Worm (Caenorhabditis elegans) whole organism, L4 larva: ENCODE measurements around the gene cyp-33C6.

Experiments used
- D1046.2 ChIP-seq: fragments of 200-800 bp; sonication (Bioruptor generic); IDR thresholded peaks from 2 replicates; pipeline ENCODE4 v1.3.6; 2022; ENCODE audit warnings: missing genetic modification characterization, missing compliant biosample characterization
- F10B5.3 ChIP-seq: sonication (generic microtip); optimal IDR thresholded peaks from 2 replicates; lab custom pipeline; 2016; ENCODE audit warnings: mild to moderate bottlenecking, missing genetic modification characterization, missing compliant biosample characterization
- F26F4.8 ChIP-seq: fragments of 200-800 bp; sonication (Bioruptor generic); conservative IDR thresholded peaks from 2 replicates; pipeline ENCODE4 v1.3.6; 2022; ENCODE audit warnings: missing genetic modification characterization, missing compliant biosample characterization
- T26A8.4 ChIP-seq: fragments of 200-800 bp; sonication (Bioruptor generic); IDR thresholded peaks from 2 replicates; pipeline ENCODE4 v1.3.6; 2022; ENCODE audit warnings: missing genetic modification characterization, missing compliant biosample characterization
- Y105C5A.15 ChIP-seq: fragments of 200-800 bp; sonication (Bioruptor generic); IDR thresholded peaks from 2 replicates; pipeline ENCODE4 v1.3.6; 2022; ENCODE audit warnings: missing genetic modification characterization, missing compliant biosample characterization
- Y48G9A.11 ChIP-seq: fragments of 200-800 bp; sonication (Bioruptor generic); IDR thresholded peaks from 2 replicates; pipeline ENCODE4 v1.3.6; 2022; ENCODE audit warnings: missing genetic modification reagents, missing genetic modification characterization, missing compliant biosample characterization
- Y5F2A.4 ChIP-seq: fragments of 200-800 bp; sonication (Bioruptor generic); optimal IDR thresholded peaks from 2 replicates; lab custom pipeline; 2018; ENCODE audit warnings: mild to moderate bottlenecking, missing genetic modification characterization, missing compliant biosample characterization
- attf-4 ChIP-seq: sonication (generic microtip); optimal IDR thresholded peaks from 3 replicates; lab custom pipeline; 2017; ENCODE audit warnings: missing biosample characterization, missing genetic modification characterization
- ceh-28 ChIP-seq: fragments of 150-350 bp; optimal IDR thresholded peaks from 2 replicates; lab custom pipeline; 2014; ENCODE audit warnings: missing biosample characterization, missing genetic modification reagents, missing genetic modification characterization
- ceh-62 ChIP-seq: sonication (generic microtip); optimal IDR thresholded peaks from 2 replicates; lab custom pipeline; 2017; ENCODE audit warnings: missing biosample characterization, missing genetic modification characterization
- ces-1 ChIP-seq: fragments of 150-350 bp; sonication (generic microtip); optimal IDR thresholded peaks from 4 replicates; lab custom pipeline; 2014; ENCODE audit warnings: missing biosample characterization, missing genetic modification reagents, missing genetic modification characterization
- daf-16 ChIP-seq, 3 experiments: sonication (generic microtip); optimal IDR thresholded peaks; 2 replicates each; lab custom pipeline; 2016 to 2017; ENCODE audit warnings: missing genetic modification characterization in 3 of 3, missing genetic modification reagents in 3 of 3, mild to moderate bottlenecking in 2 of 3, missing compliant biosample characterization in 2 of 3, missing biosample characterization in 1 of 3, moderate library complexity in 1 of 3
- dmd-6 ChIP-seq: fragments of 200-800 bp; sonication (Bioruptor generic); IDR thresholded peaks from 2 replicates; pipeline ENCODE4 v1.3.6; 2022; ENCODE audit warnings: missing genetic modification reagents, missing genetic modification characterization, missing compliant biosample characterization
- dmd-9 ChIP-seq: fragments of 200-800 bp; sonication (Bioruptor generic); IDR thresholded peaks from 2 replicates; pipeline ENCODE4 v1.3.6; 2022; ENCODE audit warnings: missing genetic modification reagents, missing genetic modification characterization, missing compliant biosample characterization
- dve-1 ChIP-seq: sonication (generic microtip); optimal IDR thresholded peaks from 2 replicates; lab custom pipeline; 2017; ENCODE audit warnings: antibody characterized with exemption, mild to moderate bottlenecking, missing genetic modification characterization, missing compliant biosample characterization; ENCODE audit not compliant: insufficient read depth
- egl-27 ChIP-seq: sonication (generic microtip); optimal IDR thresholded peaks from 3 replicates; lab custom pipeline; 2017; ENCODE audit warnings: missing biosample characterization, missing genetic modification reagents, missing genetic modification characterization
- egl-43 ChIP-seq: fragments of 200-800 bp; sonication (Bioruptor generic); IDR thresholded peaks from 2 replicates; pipeline ENCODE4 v1.3.6; 2022; ENCODE audit warnings: missing genetic modification reagents, missing genetic modification characterization, missing compliant biosample characterization
- hlh-11 ChIP-seq: fragments of 200-800 bp; sonication (Bioruptor generic); optimal IDR thresholded peaks from 2 replicates; lab custom pipeline; 2018; ENCODE audit warnings: mild to moderate bottlenecking, missing genetic modification characterization, missing compliant biosample characterization
- hlh-30 ChIP-seq: sonication (generic microtip); optimal IDR thresholded peaks from 2 replicates; lab custom pipeline; 2017; ENCODE audit warnings: antibody characterized with exemption, mild to moderate bottlenecking, missing genetic modification characterization, missing compliant biosample characterization; ENCODE audit not compliant: insufficient read depth
- jun-1 ChIP-seq: fragments of 150-350 bp; optimal IDR thresholded peaks from 2 replicates; lab custom pipeline; 2014; ENCODE audit warnings: missing biosample characterization, missing genetic modification reagents, missing genetic modification characterization
- lin-1 ChIP-seq: fragments of 200-800 bp; sonication (Bioruptor generic); IDR thresholded peaks from 2 replicates; pipeline ENCODE4 v1.3.6; 2022; ENCODE audit warnings: missing genetic modification reagents, missing genetic modification characterization, missing compliant biosample characterization
- lin-13 ChIP-seq: fragments of 150-350 bp; optimal IDR thresholded peaks from 2 replicates; lab custom pipeline; 2014; ENCODE audit warnings: missing biosample characterization, missing genetic modification reagents, missing genetic modification characterization
- lin-15B ChIP-seq: fragments of 150-350 bp; sonication (generic microtip); optimal IDR thresholded peaks from 3 replicates; lab custom pipeline; 2014; ENCODE audit warnings: missing biosample characterization, missing genetic modification characterization
- lsy-2 ChIP-seq, 2 experiments: fragments of 150-350 bp in 1 of 2; sonication (generic microtip) in 1 of 2; optimal IDR thresholded peaks; 2 replicates each; lab custom pipeline; 2014 to 2017; ENCODE audit warnings: missing biosample characterization in 2 of 2, missing genetic modification characterization in 2 of 2
- madf-5 ChIP-seq, 2 experiments: fragments of 200-800 bp; sonication (Bioruptor generic); IDR thresholded peaks; 2 replicates each; pipeline ENCODE4 v1.3.6; 2022; ENCODE audit warnings: missing compliant biosample characterization in 2 of 2, missing genetic modification characterization in 2 of 2
- mep-1 ChIP-seq: fragments of 150-350 bp; sonication (generic microtip); optimal IDR thresholded peaks from 3 replicates; lab custom pipeline; 2014; ENCODE audit warnings: missing biosample characterization, missing genetic modification characterization
- mes-2 ChIP-seq: sonication (generic microtip); optimal IDR thresholded peaks from 2 replicates; lab custom pipeline; 2016; ENCODE audit warnings: missing genotype, mild to moderate bottlenecking, missing genetic modification characterization, missing compliant biosample characterization; ENCODE audit not compliant: poor library complexity, severe bottlenecking
- nhr-237 ChIP-seq: sonication (generic microtip); optimal IDR thresholded peaks from 2 replicates; lab custom pipeline; 2017; ENCODE audit warnings: missing biosample characterization, missing genetic modification characterization
- nhr-28 ChIP-seq: fragments of 150-350 bp; optimal IDR thresholded peaks from 2 replicates; lab custom pipeline; 2014; ENCODE audit warnings: missing biosample characterization, missing genetic modification characterization
- nhr-41 ChIP-seq: fragments of 200-800 bp; sonication (Bioruptor generic); IDR thresholded peaks from 2 replicates; pipeline ENCODE4 v1.3.6; 2022; ENCODE audit warnings: missing genetic modification reagents, missing genetic modification characterization, missing compliant biosample characterization
- nhr-48 ChIP-seq: sonication (generic microtip); optimal IDR thresholded peaks from 2 replicates; lab custom pipeline; 2016; ENCODE audit warnings: mild to moderate bottlenecking, missing genetic modification characterization, missing compliant biosample characterization
- nhr-77 ChIP-seq: fragments of 150-350 bp; optimal IDR thresholded peaks from 2 replicates; lab custom pipeline; 2014; ENCODE audit warnings: missing biosample characterization, missing genetic modification characterization
- saeg-2 ChIP-seq: fragments of 200-800 bp; sonication (Bioruptor generic); IDR thresholded peaks from 2 replicates; pipeline ENCODE4 v1.3.6; 2022; ENCODE audit warnings: missing genetic modification reagents, missing genetic modification characterization, missing compliant biosample characterization
- skn-1 ChIP-seq: fragments of 150-350 bp; optimal IDR thresholded peaks from 2 replicates; lab custom pipeline; 2014; ENCODE audit warnings: missing biosample characterization, missing genetic modification characterization
- snpc-1.2 ChIP-seq: fragments of 200-800 bp; sonication (Bioruptor generic); IDR thresholded peaks from 2 replicates; pipeline ENCODE4 v1.3.6; 2022; ENCODE audit warnings: missing genetic modification reagents, missing genetic modification characterization, missing compliant biosample characterization
- spr-1 ChIP-seq: sonication (generic microtip); optimal IDR thresholded peaks from 2 replicates; lab custom pipeline; 2016; ENCODE audit warnings: mild to moderate bottlenecking, missing genetic modification characterization, missing compliant biosample characterization
- spr-3 ChIP-seq: fragments of 200-800 bp; sonication (Bioruptor generic); optimal IDR thresholded peaks from 2 replicates; lab custom pipeline; 2018; ENCODE audit warnings: mild to moderate bottlenecking, missing genetic modification characterization, missing compliant biosample characterization
- tag-97 ChIP-seq: fragments of 200-800 bp; sonication (Bioruptor generic); IDR thresholded peaks from 2 replicates; pipeline ENCODE4 v1.3.6; 2022; ENCODE audit warnings: missing genetic modification characterization, missing compliant biosample characterization
- tra-1 ChIP-seq: fragments of 200-800 bp; sonication (Bioruptor generic); IDR thresholded peaks from 2 replicates; pipeline ENCODE4 v1.3.6; 2022; ENCODE audit warnings: missing genetic modification reagents, missing genetic modification characterization, missing compliant biosample characterization
- unc-62 ChIP-seq, 3 experiments: fragments of 150-350 bp in 1 of 3; sonication (generic microtip); optimal IDR thresholded peaks in 2 of 3; peaks in 1 of 3; 1 replicate in 1 of 3; 2 replicates in 2 of 3; lab custom pipeline; 2014 to 2017; ENCODE audit warnings: missing biosample characterization in 3 of 3, missing genetic modification characterization in 3 of 3, missing genetic modification reagents in 3 of 3, missing genotype in 1 of 3
- zip-11 ChIP-seq: fragments of 200-800 bp; sonication (Bioruptor generic); IDR thresholded peaks from 2 replicates; pipeline ENCODE4 v1.3.6; 2022; ENCODE audit warnings: missing genetic modification characterization, missing compliant biosample characterization

Gene cyp-33C6

DNA sequence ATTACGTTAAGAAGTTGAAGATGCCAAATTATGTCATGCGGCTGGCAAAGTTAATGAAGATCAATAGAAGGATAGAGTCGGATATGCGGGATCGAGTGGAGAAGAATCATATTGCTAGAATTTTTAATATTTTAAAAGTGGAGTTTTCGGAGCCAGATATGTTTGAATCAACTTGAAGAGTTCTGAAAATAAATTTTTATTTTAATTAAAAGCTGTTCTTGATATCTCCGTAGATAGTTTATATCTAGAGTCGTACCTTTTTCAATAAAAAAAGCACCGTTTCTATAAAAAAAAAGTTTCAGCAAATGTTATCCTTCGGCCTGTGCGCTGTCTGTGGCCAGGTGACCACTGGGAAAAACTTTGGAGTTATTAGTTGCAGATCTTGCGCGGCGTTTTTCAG, 16.0 kb downstream of the cyp-33C6 start, which contains the start of gene nhr-96:
TSS of gene nhr-96 (plus strand) at position 301 of the 400 bp plus-strand sequence.
- TF ChIP-seq nhr-77 (tag; lab: Kevin White, UChicago) (no peak), ceh-62 (tag; lab: Kevin White, UChicago) (no peak), Y5F2A.4 (no peak), saeg-2 (no peak), zip-11 (GFP tag; lab: Robert Waterston, UW) (no peak), skn-1 (tag; lab: Kevin White, UChicago) (no peak), lin-15B (tag; lab: Kevin White, UChicago) (no peak), F10B5.3 (tag; lab: Kevin White, UChicago) (no peak), Y105C5A.15 (GFP tag; lab: Robert Waterston, UW) (no peak), egl-27 (tag; lab: Kevin White, UChicago) (no peak), egl-43 (no peak), dmd-9 (no peak), snpc-1.2 (GFP tag; lab: Robert Waterston, UW) (no peak)

DNA sequence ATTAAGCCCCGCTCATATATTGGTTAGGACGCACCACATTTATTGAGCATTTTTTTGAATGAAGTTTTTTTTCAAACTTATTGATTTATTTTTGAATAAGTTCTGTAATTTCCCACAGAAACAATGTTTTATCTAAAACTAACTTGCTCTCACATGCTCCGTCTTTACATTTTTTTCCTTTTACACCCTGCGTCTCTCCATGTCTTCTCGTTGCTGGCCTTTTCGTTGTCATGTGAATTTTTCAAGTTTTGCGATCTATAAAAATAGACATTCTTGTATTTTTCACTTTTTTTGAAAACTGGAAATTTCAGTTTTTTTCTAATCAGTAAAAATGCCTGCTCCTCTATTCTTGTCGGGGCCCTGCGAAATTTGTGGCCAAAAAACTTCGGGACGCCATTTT, 18.3 kb downstream of the cyp-33C6 start, which contains the start of gene nhr-134:
TSS of gene nhr-134 (plus strand) at position 312 of the 400 bp plus-strand sequence.
- TF ChIP-seq daf-16 (GFP tag; optimal IDR thresholded peaks at IDR 0.05; lab: Kevin White, UChicago) (no peak), daf-16 (tag; optimal IDR thresholded peaks at IDR 0.05; lab: Kevin White, UChicago) (peak; percentile 44), hlh-11 (tag; lab: Kevin White, UChicago) (peak; percentile 15), nhr-28 (tag; lab: Kevin White, UChicago) (peak; percentile 30), F26F4.8 (GFP tag; lab: Robert Waterston, UW) (no peak), hlh-30 (peak; percentile 87), unc-62 (GFP tag; optimal IDR thresholded peaks at IDR 0.05 in 1 of 2; lab: Kevin White, UChicago) (peak in 1 of 2 experiments; percentile 55), unc-62 (tag; optimal IDR thresholded peaks at IDR 0.05; lab: Kevin White, UChicago) (no peak), spr-1 (tag; lab: Kevin White, UChicago) (no peak), lsy-2 (tag; optimal IDR thresholded peaks at IDR 0.05; lab: Kevin White, UChicago) (peak in 1 of 2 experiments; percentile 3), attf-4 (no peak), dve-1 (tag; lab: Kevin White, UChicago) (peak; percentile 44), mes-2 (peak; percentile 6), dmd-6 (GFP tag; lab: Robert Waterston, UW) (no peak), nhr-237 (tag; lab: Kevin White, UChicago) (no peak), spr-3 (GFP tag; lab: Kevin White, UChicago) (no peak), D1046.2 (no peak)

DNA sequence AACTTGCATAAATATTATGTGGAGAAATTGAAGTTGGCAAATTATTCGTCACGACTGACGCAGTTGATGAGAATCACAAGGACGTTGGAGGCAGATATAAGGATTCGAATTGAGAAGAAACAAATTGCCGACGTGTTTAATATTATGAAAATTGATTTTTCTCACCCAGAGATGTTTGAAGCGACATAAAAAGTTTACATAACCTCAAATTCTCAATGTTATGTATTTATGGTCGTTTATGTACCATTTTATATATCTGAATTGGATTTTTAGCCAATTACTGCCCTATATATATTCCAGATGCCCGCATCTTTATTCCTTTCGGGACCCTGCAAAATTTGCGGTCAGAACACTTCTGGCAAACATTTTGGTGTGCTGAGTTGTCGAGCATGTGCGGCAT, 20.4 kb downstream of the cyp-33C6 start, which contains the start of gene nhr-126:
TSS of gene nhr-126 (plus strand) at position 301 of the 400 bp plus-strand sequence.
- no peak for TF ChIP-seq tag-97
- TF ChIP-seq Y105C5A.15 (GFP tag; lab: Robert Waterston, UW) = no peak
- no peak for TF ChIP-seq tra-1
- TF ChIP-seq T26A8.4 = no peak
- TF ChIP-seq dmd-9 = no peak
- no peak for TF ChIP-seq lin-13
- TF ChIP-seq attf-4 = no peak
- no peak for TF ChIP-seq Y48G9A.11 (GFP tag; lab: Robert Waterston, UW)
- no peak for TF ChIP-seq zip-11 (GFP tag; lab: Robert Waterston, UW)
- TF ChIP-seq daf-16 (GFP tag; optimal IDR thresholded peaks at IDR 0.05; lab: Kevin White, UChicago) = no peak
- TF ChIP-seq daf-16 (tag; optimal IDR thresholded peaks at IDR 0.05; lab: Kevin White, UChicago) = no peak

DNA sequence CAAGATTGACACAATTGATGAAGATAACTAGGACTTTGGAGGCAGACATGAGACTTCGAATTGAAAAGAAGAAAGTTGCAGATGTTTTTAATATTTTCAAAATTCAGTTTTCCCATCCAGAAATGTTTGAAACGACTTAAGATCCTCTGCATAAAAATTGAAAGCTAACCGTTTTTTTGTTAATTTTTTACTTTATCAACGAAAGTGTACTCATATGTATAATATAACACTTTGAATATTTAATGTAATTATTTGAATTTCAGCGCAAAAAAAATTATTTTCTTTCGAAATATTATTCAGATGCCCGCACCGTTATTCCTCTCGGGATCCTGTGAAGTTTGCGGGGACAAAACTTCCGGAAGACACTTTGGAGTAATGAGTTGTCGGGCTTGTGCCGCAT, 22.3 kb downstream of the cyp-33C6 start, which contains the start of gene nhr-18:
TSS of gene nhr-18 (plus strand) at position 301 of the 400 bp plus-strand sequence.
- TF ChIP-seq lin-13 = no peak

DNA sequence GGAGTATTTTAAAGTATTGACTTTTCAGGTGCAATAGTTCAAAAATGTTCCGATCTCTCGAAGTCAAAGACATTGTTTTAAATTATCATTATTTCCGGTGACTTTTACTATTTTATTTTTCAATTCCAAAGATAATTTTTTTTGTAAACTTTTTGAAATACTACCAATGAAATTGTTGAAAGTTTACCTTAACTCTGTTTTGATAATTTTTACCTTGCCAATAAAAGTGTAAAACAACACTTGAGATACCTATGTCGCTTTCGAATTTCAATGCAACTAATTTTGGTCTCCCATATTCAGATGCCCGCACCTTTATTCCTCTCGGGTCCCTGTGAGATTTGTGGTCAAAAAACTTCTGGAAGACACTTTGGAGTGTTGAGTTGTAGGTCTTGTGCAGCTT, 24.1 kb downstream of the cyp-33C6 start, which contains the start of gene nhr-103:
TSS of gene nhr-103 (plus strand) at position 301 of the 400 bp plus-strand sequence.
- TF ChIP-seq nhr-48 (tag; lab: Kevin White, UChicago) (no peak), ces-1 (no peak), lin-1 (GFP tag; lab: Robert Waterston, UW) (no peak), jun-1 (no peak), ceh-28 (tag; lab: Kevin White, UChicago) (no peak), nhr-41 (no peak), mep-1 (tag; lab: Kevin White, UChicago) (no peak), madf-5 (GFP tag; IDR thresholded peaks at IDR 0.05; lab: Robert Waterston, UW) (no peak), attf-4 (no peak), nhr-28 (tag; lab: Kevin White, UChicago) (no peak), lin-15B (tag; lab: Kevin White, UChicago) (no peak)
